Worm (Caenorhabditis elegans): ENCODE measurements around the gene Y14H12B.1.

Gene Y14H12B.1

DNA sequence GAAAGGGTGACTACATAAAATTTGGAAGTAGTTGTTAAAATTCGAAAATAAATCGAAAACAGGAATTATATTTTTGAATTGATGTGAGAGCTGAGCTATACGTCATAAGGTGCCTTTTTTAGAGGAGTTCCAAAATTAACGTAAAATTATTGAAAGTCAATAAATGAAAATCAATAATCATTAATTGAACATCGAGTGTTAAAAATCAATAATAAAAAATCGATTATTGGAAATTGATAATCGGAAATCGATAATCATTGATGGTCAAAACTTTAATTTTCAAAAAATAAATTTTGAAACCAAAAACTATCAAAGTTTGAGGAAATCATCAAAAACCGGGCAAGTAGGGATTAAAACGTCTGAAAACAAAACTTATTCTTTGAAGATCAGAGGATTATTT lies 20.6 kb upstream of the Y14H12B.1 start:
- no peak for TF ChIP-seq ceh-43 (GFP tag; optimal IDR thresholded peaks at IDR 0.05)
- no peak for TF ChIP-seq cnd-1 (tag; optimal IDR thresholded peaks at IDR 0.05)
- TF ChIP-seq sptf-1 (tag; optimal IDR thresholded peaks at IDR 0.05), result no peak
- TF ChIP-seq nhr-2 (tag; optimal IDR thresholded peaks at IDR 0.05), result no peak

DNA sequence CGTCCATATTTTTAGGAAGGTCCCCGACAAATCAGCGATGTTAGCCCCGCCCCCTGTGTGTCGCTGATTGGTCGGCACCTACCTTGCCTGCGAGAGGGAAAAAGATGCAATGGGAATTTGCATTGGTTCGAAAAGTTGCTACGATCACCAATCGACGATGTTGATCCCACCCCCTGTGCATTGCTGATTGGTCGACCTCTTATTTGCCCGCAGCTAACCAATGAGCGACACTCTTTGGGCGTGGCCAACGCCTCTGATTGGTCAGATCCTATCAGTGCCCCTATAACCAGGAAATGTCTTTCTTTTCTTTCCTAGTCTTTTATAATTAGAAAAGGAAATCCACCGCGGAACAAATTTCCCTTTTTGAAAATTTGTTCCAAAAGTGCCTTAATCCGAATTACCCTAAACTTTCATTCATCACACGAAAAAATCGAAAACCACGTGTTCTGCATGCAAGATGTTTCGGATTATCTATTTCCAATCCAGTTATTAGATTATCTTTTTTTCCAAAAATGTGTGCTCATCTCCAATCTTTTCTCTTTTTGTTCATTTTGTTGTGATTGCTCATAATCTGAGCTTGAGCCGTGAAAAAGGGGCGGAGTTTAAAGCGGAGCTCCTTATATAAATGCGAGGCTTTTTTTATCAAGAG lies 16.1 kb upstream of the Y14H12B.1 start:
- TF ChIP-seq ceh-39 (tag; optimal IDR thresholded peaks at IDR 0.05) (no peak), cnd-1 (tag; optimal IDR thresholded peaks at IDR 0.05) (no peak), unc-62 (GFP tag; optimal IDR thresholded peaks at IDR 0.05) (no peak), elt-3 (tag; optimal IDR thresholded peaks at IDR 0.05) (no peak), lsy-2 (tag; optimal IDR thresholded peaks at IDR 0.05) (no peak), ham-2 (GFP tag; optimal IDR thresholded peaks at IDR 0.05) (no peak), ceh-83 (GFP tag; optimal IDR thresholded peaks at IDR 0.05) (no peak), nhr-2 (tag; optimal IDR thresholded peaks at IDR 0.05) (no peak), hlh-1 (tag; optimal IDR thresholded peaks at IDR 0.05) (no peak), mep-1 (tag; optimal IDR thresholded peaks at IDR 0.05) (no peak), bed-3 (GFP tag; optimal IDR thresholded peaks at IDR 0.05) (no peak), lin-13 (tag; optimal IDR thresholded peaks at IDR 0.05) (no peak), sem-2 (GFP tag; optimal IDR thresholded peaks at IDR 0.05) (no peak)

DNA sequence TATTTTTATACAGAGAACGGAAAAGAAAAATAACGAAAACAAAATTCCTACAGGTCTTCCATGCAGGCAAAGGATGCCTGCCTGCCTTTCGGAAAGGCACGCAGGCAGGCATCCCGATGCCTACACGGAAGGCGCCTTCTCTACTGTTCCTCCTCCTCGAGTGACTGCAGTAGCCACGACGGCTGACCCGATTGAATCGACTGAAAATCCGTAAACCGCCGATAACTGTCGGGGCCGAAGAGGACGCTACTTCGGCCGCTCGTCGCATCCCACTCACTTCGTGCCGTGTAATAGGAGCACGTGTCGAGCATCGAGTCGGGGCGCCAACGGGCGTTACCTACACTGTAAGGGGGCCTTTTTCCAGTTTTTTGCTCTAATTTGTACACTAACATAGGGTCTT lies 13.6 kb upstream of the Y14H12B.1 start:
- TF ChIP-seq ceh-43 (GFP tag; optimal IDR thresholded peaks at IDR 0.05) (no peak), blmp-1 (tag; optimal IDR thresholded peaks at IDR 0.05) (no peak), sem-2 (GFP tag; optimal IDR thresholded peaks at IDR 0.05) (no peak), unc-62 (GFP tag; optimal IDR thresholded peaks at IDR 0.05) (no peak), unc-39 (tag; optimal IDR thresholded peaks at IDR 0.05) (no peak), nhr-28 (tag; optimal IDR thresholded peaks at IDR 0.05) (no peak), nhr-2 (tag; optimal IDR thresholded peaks at IDR 0.05) (no peak), sptf-1 (tag; optimal IDR thresholded peaks at IDR 0.05) (no peak), mls-2 (tag; optimal IDR thresholded peaks at IDR 0.05) (no peak), nhr-12 (tag; optimal IDR thresholded peaks at IDR 0.05) (no peak), lin-32 (GFP tag; optimal IDR thresholded peaks at IDR 0.05) (no peak)

DNA sequence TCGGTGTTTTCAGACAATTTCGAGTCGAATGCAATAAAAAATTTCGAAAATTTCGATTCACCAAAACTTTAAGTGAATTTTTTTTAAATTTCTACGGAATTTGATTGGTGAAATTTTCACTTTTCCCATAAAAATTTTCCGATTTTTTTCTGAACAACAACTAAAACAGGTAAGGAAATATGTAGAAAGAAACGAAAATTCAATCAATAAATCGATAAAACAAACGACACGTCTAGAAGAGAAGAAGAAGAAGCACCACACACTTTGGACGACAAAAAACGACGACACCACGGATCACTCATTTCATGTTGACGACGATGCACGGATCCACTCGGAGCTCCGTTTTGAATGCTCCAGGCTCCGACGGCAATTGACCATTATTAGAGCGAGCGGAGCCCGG lies 11.6 kb upstream of the Y14H12B.1 start:
- no peak for TF ChIP-seq ceh-83 (GFP tag; optimal IDR thresholded peaks at IDR 0.05)
- TF ChIP-seq ztf-11 (tag; optimal IDR thresholded peaks at IDR 0.05), result no peak
- TF ChIP-seq lin-32 (GFP tag; optimal IDR thresholded peaks at IDR 0.05), result no peak
- TF ChIP-seq M03D4.4 (tag; optimal IDR thresholded peaks at IDR 0.05), result no peak
- TF ChIP-seq lin-13 (tag; optimal IDR thresholded peaks at IDR 0.05), result no peak
- TF ChIP-seq nhr-76 (tag; optimal IDR thresholded peaks at IDR 0.05), result no peak
- no peak for TF ChIP-seq flh-1 (GFP tag; optimal IDR thresholded peaks at IDR 0.05)
- no peak for TF ChIP-seq mls-2 (tag; optimal IDR thresholded peaks at IDR 0.05)
- no peak for TF ChIP-seq nhr-237 (tag; optimal IDR thresholded peaks at IDR 0.05)
- TF ChIP-seq hlh-1 (tag; optimal IDR thresholded peaks at IDR 0.05), result no peak
- no peak for TF ChIP-seq lsy-2 (tag; optimal IDR thresholded peaks at IDR 0.05)
- TF ChIP-seq snpc-4 (tag; optimal IDR thresholded peaks at IDR 0.05), result no peak
- TF ChIP-seq bed-3 (GFP tag; optimal IDR thresholded peaks at IDR 0.05), result no peak
- TF ChIP-seq tbx-8 (GFP tag; optimal IDR thresholded peaks at IDR 0.05), result no peak
- no peak for TF ChIP-seq mab-5 (tag; optimal IDR thresholded peaks at IDR 0.05)
- no peak for TF ChIP-seq ces-1 (GFP tag; optimal IDR thresholded peaks at IDR 0.05)
- TF ChIP-seq ceh-39 (tag; optimal IDR thresholded peaks at IDR 0.05), result no peak

DNA sequence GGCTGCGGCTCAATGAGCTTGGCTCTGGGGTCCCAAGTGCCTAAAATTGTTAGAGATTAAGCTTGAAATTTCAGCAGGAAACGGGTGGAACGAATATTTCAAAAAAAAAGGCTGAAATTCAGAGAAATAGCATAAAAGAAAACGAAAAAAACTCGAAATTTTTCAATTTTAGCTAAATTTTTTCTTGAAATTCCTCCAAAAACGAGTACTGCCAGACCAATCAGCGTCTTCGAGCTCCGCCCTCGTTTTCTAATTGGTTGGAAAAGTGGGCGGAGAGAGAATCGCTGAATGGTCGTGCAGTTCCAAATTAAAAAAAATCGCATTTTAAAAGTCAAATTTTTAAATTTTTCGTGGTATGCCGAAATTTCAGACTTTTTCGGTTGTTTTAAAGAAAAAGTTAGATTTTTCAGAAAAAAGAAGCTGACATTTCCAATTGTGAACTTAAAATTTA lies 6.3 kb upstream of the Y14H12B.1 start, which contains the start of gene plpp-1.1:
TSS of gene plpp-1.1 (minus strand) at position 51 of the 451 bp plus-strand sequence.
- TF ChIP-seq mep-1 (tag; optimal IDR thresholded peaks at IDR 0.05) (no peak), drap-1 (GFP tag; optimal IDR thresholded peaks at IDR 0.05) (no peak), lin-32 (GFP tag; optimal IDR thresholded peaks at IDR 0.05) (no peak), nhr-12 (tag; optimal IDR thresholded peaks at IDR 0.05) (no peak), unc-120 (tag; optimal IDR thresholded peaks at IDR 0.05; ENCODE audit: poor library complexity, severe bottlenecking) (no peak)
